Worm (Caenorhabditis elegans) whole organism, midembryonic: ENCODE data around the gene ZK1240.2.

Source experiments
- T22C8.4 ChIP-seq: fragments of 200-800 bp; sonication (Bioruptor generic); IDR thresholded peaks from 2 replicates; pipeline ENCODE4 v1.3.6; 2022; ENCODE audit warnings: missing genetic modification characterization, missing compliant biosample characterization
- flt-1 ChIP-seq: fragments of 200-800 bp; sonication (Bioruptor generic); IDR thresholded peaks from 2 replicates; pipeline ENCODE4 v1.3.6; 2022; ENCODE audit warnings: missing genetic modification characterization, missing compliant biosample characterization
- tab-1 ChIP-seq: fragments of 200-800 bp; sonication (Bioruptor generic); IDR thresholded peaks from 2 replicates; pipeline ENCODE4 v1.3.6; 2022; ENCODE audit warnings: missing genetic modification characterization, missing compliant biosample characterization

DNA sequence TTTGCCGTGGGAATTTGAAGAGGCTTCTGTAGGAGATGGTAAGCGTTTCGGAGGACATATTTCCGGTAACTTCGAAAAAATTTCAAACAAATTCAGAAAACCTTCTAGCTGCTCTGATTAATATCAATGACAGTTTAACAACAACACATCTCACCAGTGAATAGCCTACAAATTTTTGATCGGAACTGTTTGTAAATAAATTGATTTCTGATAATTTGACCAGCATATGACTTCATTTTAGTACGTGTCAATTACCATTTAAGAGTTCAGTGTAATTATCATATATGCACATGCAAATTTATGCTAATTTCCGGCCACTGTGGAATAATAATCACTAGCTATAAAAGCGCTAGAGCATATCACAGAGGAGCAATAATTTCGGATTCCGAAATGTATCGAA lies 1.8 kb downstream of the ZK1240.2 start, which contains the start of gene ZK1240.11:
- TF ChIP-seq T22C8.4 (GFP tag; lab: Robert Waterston, UW) (no peak), flt-1 (GFP tag; lab: Robert Waterston, UW) (no peak), tab-1 (no peak)
